Fruit fly (Drosophila melanogaster): ENCODE measurements around the gene aay.

The aay gene

DNA sequence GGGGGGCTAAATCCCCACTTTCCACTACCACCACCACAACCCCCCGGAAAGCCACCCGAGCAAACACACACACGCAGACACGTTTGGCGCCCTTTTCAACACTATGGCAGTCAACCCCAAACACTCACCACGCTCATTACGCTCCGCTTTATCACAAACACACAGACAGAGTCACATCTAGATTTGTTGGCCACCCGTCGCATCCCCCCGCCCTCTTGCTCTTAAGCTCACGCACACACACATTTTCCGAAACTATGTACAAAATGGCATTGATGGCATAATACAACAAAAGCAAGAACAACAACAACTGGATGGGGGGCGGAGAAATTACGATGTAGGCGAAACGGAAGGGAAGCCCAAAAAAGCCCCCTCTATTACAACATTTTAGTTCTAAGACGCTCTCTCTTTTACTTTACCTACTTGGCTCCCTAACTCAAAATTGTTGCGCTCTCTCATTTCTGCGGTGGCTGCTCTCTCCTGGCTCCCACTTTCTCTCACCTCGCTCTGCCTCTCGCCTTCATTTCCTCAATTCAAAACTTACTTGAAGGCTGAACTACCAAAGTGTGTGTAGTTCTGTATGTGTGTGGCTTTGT is 42.7 kb downstream of the aay start (continued):
- TF ChIP-seq tio (GFP tag; optimal IDR thresholded peaks at IDR 0.05): no peak
- peak; percentile 75 for TF ChIP-seq CG4360 (GFP tag; IDR thresholded peaks at IDR 0.05)
- peak; percentile 76 for TF ChIP-seq sug (tag; optimal IDR thresholded peaks at IDR 0.05)
- TF ChIP-seq CG2120 (GFP tag; optimal IDR thresholded peaks at IDR 0.05): no peak
- TF ChIP-seq C15 (GFP tag; IDR thresholded peaks at IDR 0.05): no peak
- peak; percentile 30 for TF ChIP-seq CG12769 (tag; optimal IDR thresholded peaks at IDR 0.05)
- peak; percentile 60 for TF ChIP-seq CG8281 (tag; optimal IDR thresholded peaks at IDR 0.05)
- no peak for TF ChIP-seq dmrt99B (tag; optimal IDR thresholded peaks at IDR 0.05)
- peak; percentile 28 for TF ChIP-seq chn (GFP tag; optimal IDR thresholded peaks at IDR 0.05)
- no peak for TF ChIP-seq eve (GFP tag; optimal IDR thresholded peaks at IDR 0.05)
- no peak for TF ChIP-seq her (GFP tag; optimal IDR thresholded peaks at IDR 0.05)
- TF ChIP-seq lmd (GFP tag; IDR thresholded peaks at IDR 0.05): peak; percentile 34
- 0 out of 2 replicates have a peak, but pooled peaks have one; percentile 36 for TF ChIP-seq CG42726 (GFP tag; IDR thresholded peaks at IDR 0.05; ENCODE audit: partially characterized antibody)
- peak; percentile 51; the same call in 1 of the 2 replicates for TF ChIP-seq Adf1 (GFP tag; IDR thresholded peaks at IDR 0.05)
- no peak for TF ChIP-seq CG15479 (GFP tag; optimal IDR thresholded peaks at IDR 0.05)
- TF ChIP-seq CG8478 (optimal IDR thresholded peaks at IDR 0.05): peak; percentile 77
- TF ChIP-seq Trl (optimal IDR thresholded peaks at IDR 0.05): peak; percentile 83 to 84
- no peak for TF ChIP-seq Trl (GFP tag; optimal IDR thresholded peaks at IDR 0.05)
- 0 out of 3 replicates have a peak, but pooled peaks have one; percentile 16 for TF ChIP-seq z (GFP tag; IDR thresholded peaks at IDR 0.05)
- peak; percentile 38 for TF ChIP-seq CG4328 (GFP tag; optimal IDR thresholded peaks at IDR 0.05)
- TF ChIP-seq onecut (GFP tag; IDR thresholded peaks at IDR 0.05): peak; percentile 15; the same call in 1 of the 2 replicates
- peak in 1 of 2 experiments; percentile 88 for TF ChIP-seq Pdp1 (GFP tag; optimal IDR thresholded peaks at IDR 0.05)
- no peak for TF ChIP-seq CG8290 (GFP tag; optimal IDR thresholded peaks at IDR 0.05)
- TF ChIP-seq CG8290 (tag; optimal IDR thresholded peaks at IDR 0.05): peak; percentile 10 to 50
- no peak for TF ChIP-seq fd96Cb (tag; optimal IDR thresholded peaks at IDR 0.05)
- TF ChIP-seq eyg (GFP tag; optimal IDR thresholded peaks at IDR 0.05): no peak
- TF ChIP-seq CG18011 (GFP tag; optimal IDR thresholded peaks at IDR 0.05): no peak
- peak; percentile 49 for TF ChIP-seq yki (optimal IDR thresholded peaks at IDR 0.05)
- TF ChIP-seq chinmo (GFP tag; IDR thresholded peaks at IDR 0.05; ENCODE audit: partially characterized antibody): 0 out of 4 replicates have a peak, but pooled peaks have one; percentile 40
- no peak for TF ChIP-seq mld (GFP tag; IDR thresholded peaks at IDR 0.05; ENCODE audit: partially characterized antibody)
- peak; percentile 43 for TF ChIP-seq kah (GFP tag; optimal IDR thresholded peaks at IDR 0.05)
- no peak for TF ChIP-seq CG15011 (GFP tag; optimal IDR thresholded peaks at IDR 0.05)
- peak; percentile 9 for TF ChIP-seq lab (GFP tag; optimal IDR thresholded peaks at IDR 0.05)
- TF ChIP-seq hth (optimal IDR thresholded peaks at IDR 0.05): no peak
- TF ChIP-seq mirr (GFP tag; optimal IDR thresholded peaks at IDR 0.05): peak; percentile 70
- TF ChIP-seq Fer1 (GFP tag; optimal IDR thresholded peaks at IDR 0.05): peak; percentile 28
- TF ChIP-seq Oaz (GFP tag; IDR thresholded peaks at IDR 0.05): no peak
- TF ChIP-seq grn (GFP tag; optimal IDR thresholded peaks at IDR 0.05): no peak
- TF ChIP-seq Nf-YB (GFP tag; optimal IDR thresholded peaks at IDR 0.05): no peak
- TF ChIP-seq CG2202 (tag; optimal IDR thresholded peaks at IDR 0.05): no peak
- no peak for TF ChIP-seq CG14441 (GFP tag; IDR thresholded peaks at IDR 0.05)
- no peak for TF ChIP-seq wor (GFP tag; IDR thresholded peaks at IDR 0.05)
- no peak for TF ChIP-seq bsh (GFP tag; optimal IDR thresholded peaks at IDR 0.05)
- no peak for TF ChIP-seq CG17612 (GFP tag; IDR thresholded peaks at IDR 0.05)
- TF ChIP-seq Ets65A (GFP tag): peak; percentile 76
- TF ChIP-seq CG3847 (GFP tag; IDR thresholded peaks at IDR 0.05): 0 out of 2 replicates have a peak, but pooled peaks have one; percentile 17

Data from whole organism, embryonic.